In the genomic region with DNA sequence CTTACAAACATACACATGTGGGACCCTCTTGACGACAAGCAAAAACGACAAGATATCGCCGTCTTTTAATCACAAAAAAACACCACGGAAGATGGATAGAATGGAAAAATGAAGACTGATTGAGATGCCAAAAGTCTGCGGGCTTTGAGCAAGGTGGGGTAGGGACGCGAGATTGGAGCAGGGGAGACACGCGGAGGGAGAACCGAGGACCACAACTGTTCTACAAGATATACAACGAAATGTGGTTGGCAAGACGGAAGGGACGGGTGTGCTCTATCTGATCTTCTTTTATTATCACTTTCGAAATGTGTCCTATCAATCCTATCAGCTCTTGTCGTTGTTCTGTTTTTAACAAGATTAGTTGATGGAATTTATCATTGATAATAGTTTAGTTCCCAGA, we compare ENCODE assay signal across 1 worm cellular context.
TF ChIP-seq lines count a peak whose summit lies in the region.

No protein-coding gene starts in this region.

TF ChIP-seq in whole organism, L1 larva, 84 proteins besides CTCF, POLR2A, EP300 and RAD21 (continued from another document):
- TF ChIP-seq aly-2 (tag; optimal IDR thresholded peaks at IDR 0.05; lab: Kevin White, UChicago): no peak
- TF ChIP-seq unc-30 (tag; optimal IDR thresholded peaks at IDR 0.05; lab: Kevin White, UChicago): no peak
- TF ChIP-seq fkh-10 (GFP tag; optimal IDR thresholded peaks at IDR 0.05; lab: Kevin White, UChicago): peak; percentile 38
